Fruit fly (Drosophila melanogaster): ENCODE results near the gene CG15312.

The CG15312 gene

DNA sequence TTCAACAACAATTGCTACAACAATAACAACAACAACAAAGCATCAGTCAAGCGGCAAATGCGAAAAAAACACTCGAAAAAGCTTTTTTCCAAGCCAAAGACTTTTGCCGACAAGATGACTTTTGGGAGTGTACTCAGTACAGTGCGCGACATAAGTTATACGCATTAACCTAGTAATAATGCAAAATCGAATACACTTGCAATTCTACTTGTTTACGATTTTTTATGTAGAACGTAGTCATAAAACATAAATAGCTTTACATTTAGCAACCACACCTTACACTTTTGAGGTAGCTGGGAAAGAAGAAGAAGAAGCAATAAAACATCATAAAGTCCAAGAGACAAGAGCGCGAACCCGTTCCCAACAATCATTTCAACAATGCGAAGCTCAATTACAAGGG is 33.8 kb upstream of the CG15312 start:
- TF ChIP-seq Dif (GFP tag; optimal IDR thresholded peaks at IDR 0.05; ENCODE audit: partially characterized antibody) = no peak
- peak; percentile 42 for TF ChIP-seq Sp1 (GFP tag; optimal IDR thresholded peaks at IDR 0.05)
- no peak for TF ChIP-seq CG9705 (GFP tag; optimal IDR thresholded peaks at IDR 0.05)
- no peak for TF ChIP-seq Hr78 (GFP tag; optimal IDR thresholded peaks at IDR 0.05)
- TF ChIP-seq h (GFP tag; optimal IDR thresholded peaks at IDR 0.05) = peak; percentile 60
- peak in 1 of 2 experiments; percentile 57 for TF ChIP-seq foxo (GFP tag; optimal IDR thresholded peaks at IDR 0.05)
- peak; percentile 30 for TF ChIP-seq dmrt93B (GFP tag; optimal IDR thresholded peaks at IDR 0.05)
- no peak for TF ChIP-seq dl (GFP tag; optimal IDR thresholded peaks at IDR 0.05; ENCODE audit: insufficient read depth in 1 of 2, partially characterized antibody in 2 of 2)
- TF ChIP-seq woc (GFP tag; optimal IDR thresholded peaks at IDR 0.05) = peak; percentile 29
- TF ChIP-seq Mio (GFP tag; optimal IDR thresholded peaks at IDR 0.05) = no peak
- TF ChIP-seq sage (GFP tag; optimal IDR thresholded peaks at IDR 0.05) = no peak
- TF ChIP-seq Hnf4 (GFP tag; optimal IDR thresholded peaks at IDR 0.05) = peak; percentile 19
- no peak for TF ChIP-seq Dfd (GFP tag; optimal IDR thresholded peaks at IDR 0.05)
- peak; percentile 47 for TF ChIP-seq ey (GFP tag; optimal IDR thresholded peaks at IDR 0.05)
- TF ChIP-seq br (GFP tag; optimal IDR thresholded peaks at IDR 0.05) = peak; percentile 20
- peak; percentile 9 for TF ChIP-seq CG32264 (GFP tag; optimal IDR thresholded peaks at IDR 0.05)
- peak; percentile 38 for TF ChIP-seq rgr (GFP tag; optimal IDR thresholded peaks at IDR 0.05)
- peak; percentile 32 for TF ChIP-seq OdsH (GFP tag; optimal IDR thresholded peaks at IDR 0.05)
- TF ChIP-seq fru (GFP tag; optimal IDR thresholded peaks at IDR 0.05) = peak; percentile 50
- TF ChIP-seq HLH106 (tag; optimal IDR thresholded peaks at IDR 0.05) = peak; percentile 77
- TF ChIP-seq Hr83 (GFP tag; optimal IDR thresholded peaks at IDR 0.05; ENCODE audit: poor library complexity, severe bottlenecking) = no peak

DNA sequence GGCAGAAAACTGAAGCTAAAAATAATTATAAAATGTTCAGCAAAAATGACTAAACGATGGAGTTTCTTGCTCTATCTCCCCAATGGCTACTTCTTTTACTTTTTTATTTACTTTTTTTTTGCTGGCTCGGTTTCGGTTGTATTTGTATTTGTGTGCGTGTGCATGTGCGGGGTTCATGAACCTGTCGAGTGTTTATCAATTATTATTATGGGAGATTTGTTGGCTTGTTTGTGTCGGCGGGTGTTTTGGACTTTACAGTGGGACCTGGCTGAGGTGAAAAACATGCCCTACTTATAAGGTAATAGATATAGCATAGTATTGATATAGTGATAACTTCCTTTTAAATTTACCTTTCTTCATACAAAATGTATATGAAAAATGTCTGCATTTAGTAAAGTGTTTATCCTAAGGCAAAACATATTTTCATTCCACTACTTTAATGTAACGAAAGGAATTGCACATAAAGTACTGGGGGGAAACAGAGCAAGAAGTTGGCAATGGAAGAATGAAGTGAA is 33.0 kb upstream of the CG15312 start:
- TF ChIP-seq psq (GFP tag; optimal IDR thresholded peaks at IDR 0.05) (peak; percentile 49), h (GFP tag; optimal IDR thresholded peaks at IDR 0.05) (peak; percentile 11), rgr (GFP tag; optimal IDR thresholded peaks at IDR 0.05) (peak; percentile 17), HLH106 (tag; optimal IDR thresholded peaks at IDR 0.05) (peak; percentile 52), foxo (GFP tag; optimal IDR thresholded peaks at IDR 0.05) (peak in 1 of 2 experiments; percentile 23), ey (GFP tag; optimal IDR thresholded peaks at IDR 0.05) (peak; percentile 36), CG9705 (GFP tag; optimal IDR thresholded peaks at IDR 0.05) (no peak), dsf (GFP tag; optimal IDR thresholded peaks at IDR 0.05; ENCODE audit: borderline replicate concordance) (no peak), br (GFP tag; optimal IDR thresholded peaks at IDR 0.05) (peak; percentile 3), woc (GFP tag; optimal IDR thresholded peaks at IDR 0.05) (peak; percentile 3)

DNA sequence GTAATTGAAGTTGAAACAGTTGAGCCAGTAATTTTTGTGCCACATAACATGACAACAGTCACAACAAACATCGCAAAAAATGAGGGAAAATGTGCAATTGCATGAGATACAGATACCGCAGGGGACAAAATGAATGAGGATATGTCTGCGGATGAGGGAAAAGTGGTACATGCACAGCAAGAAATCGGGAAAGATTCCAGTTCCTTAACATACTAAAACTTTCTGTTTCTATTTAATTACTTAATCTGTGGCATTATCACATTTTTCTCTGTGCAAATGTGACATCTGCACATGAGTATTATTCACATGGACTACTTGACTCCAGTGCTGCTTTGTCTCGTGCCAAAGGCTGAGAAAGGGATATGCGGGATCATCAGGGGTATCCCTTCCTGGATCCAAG is 22.1 kb upstream of the CG15312 start:
- TF ChIP-seq Dfd (GFP tag; optimal IDR thresholded peaks at IDR 0.05) (no peak), woc (GFP tag; optimal IDR thresholded peaks at IDR 0.05) (no peak), CrebA (GFP tag; optimal IDR thresholded peaks at IDR 0.05; ENCODE audit: borderline replicate concordance) (no peak), dmrt93B (GFP tag; optimal IDR thresholded peaks at IDR 0.05) (no peak), rgr (GFP tag; optimal IDR thresholded peaks at IDR 0.05) (no peak), GATAd (GFP tag; optimal IDR thresholded peaks at IDR 0.05) (no peak), sage (GFP tag; optimal IDR thresholded peaks at IDR 0.05) (no peak), CG32264 (GFP tag; optimal IDR thresholded peaks at IDR 0.05) (no peak), N (GFP tag; optimal IDR thresholded peaks at IDR 0.05) (no peak), Hr83 (GFP tag; optimal IDR thresholded peaks at IDR 0.05; ENCODE audit: poor library complexity, severe bottlenecking) (no peak), fru (GFP tag; optimal IDR thresholded peaks at IDR 0.05) (no peak), brk (GFP tag; optimal IDR thresholded peaks at IDR 0.05) (no peak), jim (GFP tag; optimal IDR thresholded peaks at IDR 0.05) (no peak), tai (GFP tag; optimal IDR thresholded peaks at IDR 0.05) (no peak), Myc (optimal IDR thresholded peaks at IDR 0.05) (no peak), ey (GFP tag; optimal IDR thresholded peaks at IDR 0.05) (no peak), HLH106 (tag; optimal IDR thresholded peaks at IDR 0.05) (no peak), pan (optimal IDR thresholded peaks at IDR 0.05) (no peak)

DNA sequence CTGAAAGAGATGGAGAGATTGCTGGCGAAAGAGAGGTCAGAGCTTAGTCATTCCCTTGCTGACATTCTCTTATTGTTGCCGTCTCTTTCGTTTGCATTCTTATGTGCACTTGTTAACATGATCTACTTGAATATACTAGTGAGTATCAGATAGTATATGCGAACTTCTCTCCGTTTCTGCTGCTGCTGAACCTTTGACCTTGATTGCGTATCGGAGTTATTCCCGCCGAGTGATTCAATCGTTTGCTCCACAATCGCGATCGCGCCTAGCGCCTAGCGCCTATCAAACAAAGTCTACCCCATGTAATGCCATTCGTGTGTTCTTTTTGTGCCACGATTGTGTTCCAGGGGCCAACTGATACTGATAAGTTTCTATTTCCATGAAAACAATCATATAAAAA is 18.5 kb upstream of the CG15312 start:
- TF ChIP-seq Rel (GFP tag; optimal IDR thresholded peaks at IDR 0.05) (no peak), Rel (tag; optimal IDR thresholded peaks at IDR 0.05) (peak; percentile 19), OdsH (GFP tag; optimal IDR thresholded peaks at IDR 0.05) (no peak)

Data from whole organism, wandering third instar larva.